Fruit fly (Drosophila melanogaster) whole organism, prepupa: ENCODE results near the gene CG3225.
A peak's percentile ranks its signal among the peaks of the same experiment; 100 is the strongest.

Experiments
- Blimp-1 ChIP-seq: fragments of 200-800 bp; sonication (Bioruptor generic); optimal IDR thresholded peaks from 3 replicates; lab custom pipeline; 2017; ENCODE audit warnings: missing biosample characterization, missing genetic modification characterization, mild to moderate bottlenecking, moderate library complexity, missing genetic modification reagents
- CG10631 ChIP-seq: fragments of 200-800 bp; sonication (Bioruptor generic); optimal IDR thresholded peaks from 2 replicates; lab custom pipeline; 2016; ENCODE audit warnings: missing biosample characterization, missing genetic modification characterization
- CG10669 ChIP-seq: fragments of 200-800 bp; sonication (Bioruptor generic); optimal IDR thresholded peaks from 3 replicates; lab custom pipeline; 2018; ENCODE audit warnings: missing biosample characterization, mild to moderate bottlenecking, missing genetic modification characterization, moderate library complexity
- CG11294 ChIP-seq: fragments of 200-800 bp; sonication (Bioruptor generic); IDR thresholded peaks from 2 replicates; pipeline ENCODE4 v1.3.6; 2022; ENCODE audit warnings: missing biosample characterization, missing genetic modification characterization
- CG11762 ChIP-seq: fragments of 200-800 bp; sonication (Bioruptor generic); optimal IDR thresholded peaks from 3 replicates; lab custom pipeline; 2016; ENCODE audit warnings: missing biosample characterization, missing genetic modification characterization; ENCODE audit not compliant: insufficient read depth
- CG15336 ChIP-seq: fragments of 200-800 bp; sonication (Bioruptor generic); IDR thresholded peaks from 2 replicates; pipeline ENCODE4 v1.3.6; 2022; ENCODE audit warnings: missing biosample characterization, missing genetic modification characterization
- CG1621 ChIP-seq: fragments of 200-800 bp; sonication (Bioruptor generic); optimal IDR thresholded peaks from 3 replicates; lab custom pipeline; 2018; ENCODE audit warnings: missing biosample characterization, mild to moderate bottlenecking, missing genetic modification characterization
- CG31627 ChIP-seq: fragments of 200-800 bp; sonication (Bioruptor generic); optimal IDR thresholded peaks from 3 replicates; lab custom pipeline; 2016; ENCODE audit warnings: missing biosample characterization, missing genetic modification characterization
- CG32006 ChIP-seq: fragments of 200-800 bp; sonication (Bioruptor generic); optimal IDR thresholded peaks from 3 replicates; lab custom pipeline; 2017; ENCODE audit warnings: missing biosample characterization, mild to moderate bottlenecking, missing genetic modification characterization
- CG4318 ChIP-seq: fragments of 200-800 bp; sonication (Bioruptor generic); optimal IDR thresholded peaks from 3 replicates; lab custom pipeline; 2017; ENCODE audit warnings: missing biosample characterization, mild to moderate bottlenecking, missing genetic modification characterization
- CG6276 ChIP-seq: fragments of 200-800 bp; sonication (Bioruptor generic); optimal IDR thresholded peaks from 2 replicates; lab custom pipeline; 2017; ENCODE audit warnings: missing biosample characterization, mild to moderate bottlenecking, missing genetic modification characterization
- CG6854 ChIP-seq: fragments of 200-800 bp; sonication (Bioruptor generic); optimal IDR thresholded peaks from 2 replicates; lab custom pipeline; 2017; ENCODE audit warnings: missing biosample characterization, mild to moderate bottlenecking, missing genetic modification characterization
- CG7368 ChIP-seq: fragments of 200-800 bp; sonication (Bioruptor generic); optimal IDR thresholded peaks from 3 replicates; lab custom pipeline; 2016; ENCODE audit warnings: missing biosample characterization, missing genetic modification characterization
- CG8119 ChIP-seq: fragments of 200-800 bp; sonication (Bioruptor generic); IDR thresholded peaks from 3 replicates; pipeline ENCODE4 v1.3.6; 2022; ENCODE audit warnings: missing biosample characterization, missing genetic modification characterization
- CG8319 ChIP-seq: fragments of 200-800 bp; sonication (Bioruptor generic); optimal IDR thresholded peaks from 3 replicates; lab custom pipeline; 2016; ENCODE audit warnings: missing biosample characterization, missing genetic modification characterization
- CG8632 ChIP-seq: fragments of 200-800 bp; sonication (Bioruptor generic); optimal IDR thresholded peaks from 3 replicates; lab custom pipeline; 2016; ENCODE audit warnings: missing biosample characterization, missing genetic modification characterization
- CG9139 ChIP-seq: fragments of 200-800 bp; sonication (Bioruptor generic); optimal IDR thresholded peaks from 3 replicates; lab custom pipeline; 2017; ENCODE audit warnings: missing biosample characterization, mild to moderate bottlenecking, missing genetic modification characterization
- Eip78C ChIP-seq: fragments of 200-800 bp; sonication (Bioruptor generic); peaks from one replicate; lab custom pipeline; 2016; ENCODE audit warnings: missing biosample characterization, missing genetic modification characterization
- Eip93F ChIP-seq: fragments of 200-800 bp; sonication (Bioruptor generic); optimal IDR thresholded peaks from 2 replicates; lab custom pipeline; 2016; ENCODE audit warnings: missing biosample characterization, mild to moderate bottlenecking, missing genetic modification characterization
- Ets21C ChIP-seq: fragments of 200-800 bp; sonication (Bioruptor generic); optimal IDR thresholded peaks from 3 replicates; lab custom pipeline; 2016; ENCODE audit warnings: missing biosample characterization, missing genetic modification characterization
- Ets96B ChIP-seq: fragments of 200-800 bp; optimal IDR thresholded peaks from 2 replicates; lab custom pipeline; 2019; ENCODE audit warnings: missing biosample characterization, mild to moderate bottlenecking, missing genetic modification characterization, moderate library complexity
- Gug ChIP-seq: fragments of 200-800 bp; sonication (Bioruptor generic); IDR thresholded peaks from 2 replicates; pipeline ENCODE4 v1.3.6; 2022; ENCODE audit warnings: missing biosample characterization, missing genetic modification characterization
- Hr38 ChIP-seq: sonication (Bioruptor generic); optimal IDR thresholded peaks from 2 replicates; lab custom pipeline; 2016; ENCODE audit warnings: missing biosample characterization, missing genetic modification characterization
- Hr39 ChIP-seq: fragments of 200-800 bp; sonication (Bioruptor generic); optimal IDR thresholded peaks from 2 replicates; lab custom pipeline; 2016; ENCODE audit warnings: missing biosample characterization, missing genetic modification characterization
- Lpt ChIP-seq: fragments of 200-800 bp; sonication (Bioruptor generic); optimal IDR thresholded peaks from 3 replicates; lab custom pipeline; 2016; ENCODE audit warnings: missing biosample characterization, missing genetic modification characterization
- OdsH ChIP-seq: fragments of 200-800 bp; sonication (Bioruptor generic); optimal IDR thresholded peaks from 3 replicates; lab custom pipeline; 2016; ENCODE audit warnings: missing biosample characterization, missing genetic modification characterization
- Sox102F ChIP-seq: fragments of 200-800 bp; sonication (Bioruptor generic); optimal IDR thresholded peaks from 2 replicates; lab custom pipeline; 2016; ENCODE audit warnings: missing biosample characterization, mild to moderate bottlenecking, missing genetic modification characterization
- Sox14 ChIP-seq: fragments of 200-800 bp; sonication (Bioruptor generic); optimal IDR thresholded peaks from 3 replicates; lab custom pipeline; 2016; ENCODE audit warnings: missing biosample characterization, missing genetic modification characterization
- Sox15 ChIP-seq: fragments of 200-800 bp; sonication (Bioruptor generic); optimal IDR thresholded peaks from 3 replicates; lab custom pipeline; 2016; ENCODE audit warnings: missing biosample characterization, missing genetic modification characterization
- achi ChIP-seq: fragments of 200-800 bp; sonication (Bioruptor generic); optimal IDR thresholded peaks from 3 replicates; lab custom pipeline; 2016; ENCODE audit warnings: missing biosample characterization, missing genetic modification characterization
- acj6 ChIP-seq: fragments of 200-800 bp; sonication (Bioruptor generic); optimal IDR thresholded peaks from 3 replicates; lab custom pipeline; 2016; ENCODE audit warnings: missing biosample characterization, missing genetic modification characterization
- dac ChIP-seq: fragments of 200-800 bp; sonication (Bioruptor generic); optimal IDR thresholded peaks from 2 replicates; lab custom pipeline; 2017; ENCODE audit warnings: missing biosample characterization, mild to moderate bottlenecking, missing genetic modification characterization
- dsx ChIP-seq: fragments of 200-800 bp; optimal IDR thresholded peaks from 3 replicates; lab custom pipeline; 2019; ENCODE audit warnings: missing biosample characterization, mild to moderate bottlenecking, missing genetic modification characterization, moderate library complexity; ENCODE audit not compliant: poor library complexity, severe bottlenecking
- eg ChIP-seq: fragments of 200-800 bp; sonication (Bioruptor generic); IDR thresholded peaks from 3 replicates; pipeline ENCODE4 v1.3.6; 2022; ENCODE audit warnings: missing biosample characterization, missing genetic modification characterization
- esn ChIP-seq: fragments of 200-800 bp; sonication (Bioruptor generic); optimal IDR thresholded peaks from 2 replicates; lab custom pipeline; 2016; ENCODE audit warnings: missing biosample characterization, mild to moderate bottlenecking, missing genetic modification characterization, moderate library complexity
- fd59A ChIP-seq: fragments of 200-800 bp; sonication (Bioruptor generic); optimal IDR thresholded peaks from 2 replicates; lab custom pipeline; 2017; ENCODE audit warnings: missing biosample characterization, mild to moderate bottlenecking, missing genetic modification characterization, missing genetic modification reagents
- fkh ChIP-seq: fragments of 200-800 bp; sonication (Bioruptor generic); optimal IDR thresholded peaks from 3 replicates; lab custom pipeline; 2017; ENCODE audit warnings: missing biosample characterization, mild to moderate bottlenecking, missing genetic modification characterization, moderate library complexity
- pdm3 ChIP-seq: fragments of 200-800 bp; sonication (Bioruptor generic); optimal IDR thresholded peaks from 3 replicates; lab custom pipeline; 2016; ENCODE audit warnings: missing biosample characterization, missing genetic modification characterization
- svp ChIP-seq: fragments of 200-800 bp; sonication (Bioruptor generic); peaks from one replicate; lab custom pipeline; 2016; ENCODE audit warnings: missing biosample characterization, missing genetic modification characterization
- topi ChIP-seq: fragments of 200-800 bp; sonication (Bioruptor generic); optimal IDR thresholded peaks from 3 replicates; lab custom pipeline; 2016; ENCODE audit warnings: missing biosample characterization, missing genetic modification characterization
- vri ChIP-seq: fragments of 200-800 bp; sonication (Bioruptor generic); optimal IDR thresholded peaks from 3 replicates; lab custom pipeline; 2016; ENCODE audit warnings: missing biosample characterization, mild to moderate bottlenecking, missing genetic modification characterization

CG3225 gene

DNA sequence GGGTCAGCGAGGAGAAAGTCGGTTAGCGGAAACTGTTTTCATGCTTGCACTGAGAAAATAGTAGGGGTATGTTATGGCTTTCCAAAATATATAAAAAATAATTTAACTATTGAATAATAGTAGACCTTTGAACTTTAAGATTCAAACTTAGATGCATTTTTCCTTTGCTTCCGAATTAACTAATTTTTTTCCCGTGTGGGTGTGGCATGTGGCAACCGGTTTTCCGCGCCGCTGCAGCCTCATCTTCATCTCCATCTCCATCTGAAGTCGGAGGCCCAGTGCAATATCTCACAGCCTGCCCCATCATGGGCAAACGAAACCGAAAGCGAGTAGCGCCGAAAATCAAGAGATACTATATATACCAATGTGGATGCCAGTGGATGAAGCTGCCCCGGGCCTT, 20.4 kb downstream of the CG3225 start (continued):
- TF ChIP-seq dac (GFP tag; lab: Kevin White, UChicago) (peak; percentile 26), CG15336 (GFP tag; lab: Robert Waterston, UW) (peak; percentile 80), CG8119 (GFP tag; lab: Robert Waterston, UW) (peak; percentile 82), CG8319 (peak; percentile 55), esn (peak; percentile 57), Sox15 (no peak), fkh (no peak), Hr39 (GFP tag; lab: Kevin White, UChicago) (peak; percentile 31), vri (GFP tag; lab: Kevin White, UChicago) (no peak), CG10669 (GFP tag; lab: Kevin White, UChicago) (peak; percentile 26), CG32006 (GFP tag; lab: Kevin White, UChicago) (peak; percentile 71), Sox102F (peak; percentile 11), Ets21C (GFP tag; lab: Kevin White, UChicago) (no peak), topi (peak; percentile 4), OdsH (peak; percentile 54), Ets96B (tag; lab: Kevin White, UChicago) (no peak), CG10631 (peak; percentile 9), Blimp-1 (peak; percentile 96), Eip78C (peak; percentile 76), Gug (GFP tag; lab: Robert Waterston, UW) (peak; percentile 77), fd59A (no peak), Eip93F (GFP tag; lab: Kevin White, UChicago) (no peak), pdm3 (GFP tag; lab: Kevin White, UChicago) (peak; percentile 56), Hr38 (no peak), Lpt (GFP tag; lab: Kevin White, UChicago) (no peak)

DNA sequence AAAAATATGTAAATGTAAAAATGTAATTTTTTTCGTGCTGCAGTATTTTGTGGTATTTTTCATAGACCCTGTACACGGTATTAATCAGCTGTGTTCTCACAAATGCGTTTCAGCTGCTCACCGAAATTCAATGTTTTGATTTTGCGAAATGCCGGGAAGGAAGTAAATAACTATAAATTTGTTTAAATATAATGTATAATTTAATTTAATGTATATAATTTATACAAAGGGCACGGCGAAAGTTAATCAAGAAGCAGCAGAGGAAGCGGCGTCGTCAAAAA, 23.6 kb downstream of the CG3225 start, which contains the start of gene CG3294:
Gene CG3294, plus strand, starts transcription at position 26 of the 281 bp plus-strand sequence.
- no peak for TF ChIP-seq Sox14 (GFP tag; lab: Kevin White, UChicago)
- TF ChIP-seq Ets96B (tag; lab: Kevin White, UChicago): no peak
- no peak for TF ChIP-seq Hr39 (GFP tag; lab: Kevin White, UChicago)
- no peak for TF ChIP-seq acj6 (GFP tag; lab: Kevin White, UChicago)
- TF ChIP-seq CG9139 (GFP tag; lab: Kevin White, UChicago): no peak
- no peak for TF ChIP-seq Sox102F
- TF ChIP-seq CG10631: no peak
- TF ChIP-seq Eip93F (GFP tag; lab: Kevin White, UChicago): no peak
- no peak for TF ChIP-seq CG11294
- no peak for TF ChIP-seq CG1621 (tag; lab: Kevin White, UChicago)
- TF ChIP-seq CG6854 (GFP tag; lab: Kevin White, UChicago): no peak
- no peak for TF ChIP-seq CG31627 (GFP tag; lab: Kevin White, UChicago)
- TF ChIP-seq dac (GFP tag; lab: Kevin White, UChicago): no peak
- TF ChIP-seq dsx (GFP tag; lab: Kevin White, UChicago): no peak

DNA sequence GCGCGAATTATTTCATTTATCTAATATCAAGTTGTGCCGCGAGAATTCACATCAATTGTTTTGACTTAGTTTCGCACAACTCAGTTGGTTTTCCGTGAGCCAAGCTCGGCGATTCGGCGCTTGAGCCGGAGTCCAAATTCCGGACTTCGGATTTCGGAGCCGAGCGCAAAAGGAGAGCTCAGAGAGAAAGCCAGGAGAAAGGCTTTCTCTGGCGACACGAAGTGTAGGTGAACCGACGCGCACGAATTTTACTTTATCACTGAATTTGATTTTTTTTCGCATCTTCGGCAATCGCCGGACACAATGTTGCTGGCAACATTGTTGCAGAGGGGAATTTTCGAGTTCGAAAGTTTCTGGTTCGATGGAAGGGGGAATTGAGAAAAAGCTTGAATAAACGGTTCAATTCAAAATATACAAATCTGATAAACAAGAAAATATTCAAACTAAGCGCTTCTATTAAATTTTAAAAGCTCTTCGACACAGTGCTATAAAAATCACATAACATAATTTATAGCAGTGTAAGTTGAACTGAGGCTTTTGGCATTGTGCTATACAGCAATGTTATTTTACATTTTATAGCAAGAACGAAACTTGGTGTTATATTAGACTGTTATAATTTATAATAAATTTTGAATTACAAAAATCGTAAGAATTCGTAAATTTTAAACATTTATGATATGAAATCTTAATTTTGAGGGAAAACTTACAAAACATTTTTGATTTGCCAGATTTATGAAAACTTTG, 24.1 kb downstream of the CG3225 start, which contains the start of gene fipi:
Gene fipi, minus strand, starts transcription at position 265 of the 744 bp plus-strand sequence.
- TF ChIP-seq CG9139 (GFP tag; lab: Kevin White, UChicago): no peak
- TF ChIP-seq svp (GFP tag; lab: Kevin White, UChicago): peak; percentile 46
- no peak for TF ChIP-seq CG31627 (GFP tag; lab: Kevin White, UChicago)
- TF ChIP-seq CG6854 (GFP tag; lab: Kevin White, UChicago): no peak
- no peak for TF ChIP-seq CG8632
- TF ChIP-seq eg: peak; percentile 27; the same call in 1 of the 3 replicates
- TF ChIP-seq CG4318 (GFP tag; lab: Kevin White, UChicago): no peak
- no peak for TF ChIP-seq CG7368 (GFP tag; lab: Kevin White, UChicago)
- TF ChIP-seq CG11762 (GFP tag; lab: Kevin White, UChicago): no peak
- TF ChIP-seq Sox102F: no peak
- peak; percentile 66 for TF ChIP-seq Eip78C
- TF ChIP-seq Sox14 (GFP tag; lab: Kevin White, UChicago): no peak
- no peak for TF ChIP-seq Hr39 (GFP tag; lab: Kevin White, UChicago)
- TF ChIP-seq dsx (GFP tag; lab: Kevin White, UChicago): peak; percentile 78
- TF ChIP-seq pdm3 (GFP tag; lab: Kevin White, UChicago): no peak
- TF ChIP-seq CG6276 (GFP tag; lab: Kevin White, UChicago): no peak
- no peak for TF ChIP-seq achi (GFP tag; lab: Kevin White, UChicago)
- TF ChIP-seq, all 60 proteins: peak for 4
